Worm (Caenorhabditis elegans) whole organism, L1 larva: Measurements from ENCODE around the gene glb-29.
A peak's percentile ranks its signal among the peaks of the same experiment; 100 is the strongest.

Experiments used
- C04F5.9 ChIP-seq: sonication (generic microtip); optimal IDR thresholded peaks from 2 replicates; lab custom pipeline; 2016; ENCODE audit warnings: missing genetic modification characterization, missing compliant biosample characterization
- C16A3.4 ChIP-seq: fragments of 150-350 bp; optimal IDR thresholded peaks from 2 replicates; lab custom pipeline; 2014; ENCODE audit warnings: missing biosample characterization, missing genetic modification characterization
- F16B12.6 ChIP-seq: fragments of 150-350 bp; optimal IDR thresholded peaks from 2 replicates; lab custom pipeline; 2014; ENCODE audit warnings: missing biosample characterization, missing genetic modification characterization
- Y116A8C.19 ChIP-seq: sonication (generic microtip); optimal IDR thresholded peaks from 2 replicates; lab custom pipeline; 2016; ENCODE audit warnings: missing compliant biosample characterization, missing genetic modification characterization, borderline replicate concordance
- alr-1 ChIP-seq: fragments of 200-800 bp; sonication (Bioruptor generic); optimal IDR thresholded peaks from 2 replicates; lab custom pipeline; 2018; ENCODE audit warnings: borderline replicate concordance, mild to moderate bottlenecking, missing genetic modification characterization, missing compliant biosample characterization
- ama-1 ChIP-seq: fragments of 150-350 bp; optimal IDR thresholded peaks from 2 replicates; lab custom pipeline; 2014
- blmp-1 ChIP-seq: fragments of 150-350 bp; optimal IDR thresholded peaks from 2 replicates; lab custom pipeline; 2014; ENCODE audit warnings: missing biosample characterization, missing genetic modification characterization
- ceh-63 ChIP-seq: fragments of 200-800 bp; sonication (Bioruptor generic); optimal IDR thresholded peaks from 2 replicates; lab custom pipeline; 2018; ENCODE audit warnings: mild to moderate bottlenecking, missing genetic modification characterization, missing compliant biosample characterization
- dpl-1 ChIP-seq, 3 experiments: fragments of 150-350 bp in 2 of 3; sonication (generic microtip) in 1 of 3; optimal IDR thresholded peaks; 2 replicates each; lab custom pipeline; 2014 to 2017; ENCODE audit warnings: missing biosample characterization in 3 of 3, missing genetic modification characterization in 3 of 3, missing genetic modification reagents in 3 of 3
- efl-1 ChIP-seq, 4 experiments: fragments of 150-350 bp; optimal IDR thresholded peaks in 3 of 4; peaks in 1 of 4; 1 replicate in 1 of 4; 2 replicates in 3 of 4; lab custom pipeline; 2014; ENCODE audit warnings: missing biosample characterization in 2 of 4, missing genetic modification characterization in 2 of 4, missing genetic modification reagents in 2 of 4
- egl-13 ChIP-seq: sonication (generic microtip); optimal IDR thresholded peaks from 2 replicates; lab custom pipeline; 2016; ENCODE audit warnings: missing genotype, missing genetic modification reagents, missing genetic modification characterization, missing compliant biosample characterization
- egl-27 ChIP-seq, 2 experiments: fragments of 150-350 bp in 1 of 2; sonication (generic microtip); optimal IDR thresholded peaks; 3 replicates each; lab custom pipeline; 2017 to 2018; ENCODE audit warnings: missing biosample characterization in 2 of 2, missing genetic modification characterization in 2 of 2, missing genetic modification reagents in 2 of 2
- elt-2 ChIP-seq: sonication (generic microtip); optimal IDR thresholded peaks from 2 replicates; lab custom pipeline; 2016; ENCODE audit warnings: missing genetic modification characterization, mild to moderate bottlenecking, inconsistent platforms, missing compliant biosample characterization, missing genetic modification reagents
- elt-3 ChIP-seq, 6 experiments: fragments of 150-350 bp in 1 of 6; sonication (generic microtip); optimal IDR thresholded peaks; 2 replicates each; lab custom pipeline; 2017 to 2018; ENCODE audit warnings: missing biosample characterization in 6 of 6, missing genetic modification characterization in 6 of 6, inconsistent platforms in 1 of 6
- ets-5 ChIP-seq: fragments of 200-800 bp; sonication (Bioruptor generic); IDR thresholded peaks from 2 replicates; pipeline ENCODE4 v1.3.6; 2022; ENCODE audit warnings: missing genetic modification characterization, missing compliant biosample characterization
- fkh-4 ChIP-seq: sonication (generic microtip); optimal IDR thresholded peaks from 2 replicates; lab custom pipeline; 2016; ENCODE audit warnings: missing compliant biosample characterization, missing genetic modification characterization, borderline replicate concordance
- fos-1 ChIP-seq: fragments of 150-350 bp; optimal IDR thresholded peaks from 2 replicates; lab custom pipeline; 2014; ENCODE audit warnings: missing biosample characterization, missing genetic modification characterization
- hlh-4 ChIP-seq: sonication (generic microtip); optimal IDR thresholded peaks from 2 replicates; lab custom pipeline; 2016; ENCODE audit warnings: mild to moderate bottlenecking, missing genetic modification characterization, missing compliant biosample characterization
- hpl-2 ChIP-seq: fragments of 150-350 bp; optimal IDR thresholded peaks from 2 replicates; lab custom pipeline; 2014; ENCODE audit warnings: missing biosample characterization, missing genetic modification reagents, missing genetic modification characterization
- isw-1 ChIP-seq: fragments of 200-800 bp; sonication (Bioruptor generic); IDR thresholded peaks from 2 replicates; pipeline ENCODE4 v1.3.6; 2022; ENCODE audit warnings: missing genetic modification characterization, missing compliant biosample characterization
- lin-13 ChIP-seq: fragments of 150-350 bp; optimal IDR thresholded peaks from 2 replicates; lab custom pipeline; 2014; ENCODE audit warnings: missing biosample characterization, missing genetic modification reagents, missing genetic modification characterization
- lin-35 ChIP-seq, 2 experiments: fragments of 150-350 bp; optimal IDR thresholded peaks; 2 replicates each; lab custom pipeline; 2014; ENCODE audit warnings: missing biosample characterization in 2 of 2, missing genetic modification characterization in 2 of 2, missing genetic modification reagents in 2 of 2
- lin-39 ChIP-seq: fragments of 150-350 bp; optimal IDR thresholded peaks from 2 replicates; lab custom pipeline; 2014; ENCODE audit warnings: missing biosample characterization, missing genetic modification reagents, missing genetic modification characterization
- lir-3 ChIP-seq: sonication (generic microtip); optimal IDR thresholded peaks from 2 replicates; lab custom pipeline; 2016; ENCODE audit warnings: mild to moderate bottlenecking, missing genetic modification characterization, moderate library complexity, missing compliant biosample characterization; ENCODE audit not compliant: poor library complexity
- mdl-1 ChIP-seq, 2 experiments: fragments of 150-350 bp; optimal IDR thresholded peaks; 2 replicates each; lab custom pipeline; 2014 to 2017; ENCODE audit warnings: missing biosample characterization in 2 of 2, missing genetic modification characterization in 2 of 2, inconsistent platforms in 1 of 2
- nhr-12 ChIP-seq: sonication (generic microtip); optimal IDR thresholded peaks from 2 replicates; lab custom pipeline; 2017; ENCODE audit warnings: missing biosample characterization, missing genetic modification characterization
- nhr-19 ChIP-seq: fragments of 200-800 bp; sonication (Bioruptor generic); conservative IDR thresholded peaks from 2 replicates; pipeline ENCODE4 v1.3.6; 2022; ENCODE audit warnings: missing genetic modification characterization, missing compliant biosample characterization
- nhr-20 ChIP-seq: sonication (generic microtip); optimal IDR thresholded peaks from 2 replicates; lab custom pipeline; 2016; ENCODE audit warnings: mild to moderate bottlenecking, missing genetic modification characterization, missing compliant biosample characterization
- nhr-237 ChIP-seq: fragments of 150-350 bp; optimal IDR thresholded peaks from 2 replicates; lab custom pipeline; 2014; ENCODE audit warnings: missing biosample characterization, missing genetic modification characterization
- nhr-28 ChIP-seq: fragments of 150-350 bp; optimal IDR thresholded peaks from 2 replicates; lab custom pipeline; 2014; ENCODE audit warnings: missing biosample characterization, missing genetic modification characterization
- nhr-47 ChIP-seq: sonication (generic microtip); optimal IDR thresholded peaks from 2 replicates; lab custom pipeline; 2016; ENCODE audit warnings: mild to moderate bottlenecking, missing genetic modification characterization, moderate library complexity, missing compliant biosample characterization
- nhr-71 ChIP-seq: sonication (generic microtip); optimal IDR thresholded peaks from 2 replicates; lab custom pipeline; 2016; ENCODE audit warnings: mild to moderate bottlenecking, missing genetic modification characterization, moderate library complexity, missing compliant biosample characterization
- nhr-85 ChIP-seq: sonication (generic microtip); peaks from one replicate; lab custom pipeline; 2016; ENCODE audit warnings: missing genetic modification characterization, inconsistent platforms, missing compliant biosample characterization
- nhr-90 ChIP-seq: sonication (generic microtip); optimal IDR thresholded peaks from 2 replicates; lab custom pipeline; 2016; ENCODE audit warnings: mild to moderate bottlenecking, missing genetic modification characterization, missing compliant biosample characterization; ENCODE audit not compliant: poor library complexity
- pqm-1 ChIP-seq: sonication (generic microtip); optimal IDR thresholded peaks from 3 replicates; lab custom pipeline; 2017; ENCODE audit warnings: missing biosample characterization, missing genetic modification characterization
- rnt-1 ChIP-seq: sonication (generic microtip); optimal IDR thresholded peaks from 2 replicates; lab custom pipeline; 2016; ENCODE audit warnings: mild to moderate bottlenecking, missing genetic modification characterization, moderate library complexity, missing compliant biosample characterization
- skn-1 ChIP-seq: fragments of 150-350 bp; optimal IDR thresholded peaks from 2 replicates; lab custom pipeline; 2014; ENCODE audit warnings: missing biosample characterization, missing genetic modification characterization
- snu-23 ChIP-seq: sonication (generic microtip); optimal IDR thresholded peaks from 2 replicates; lab custom pipeline; 2016; ENCODE audit warnings: missing genetic modification characterization, missing compliant biosample characterization
- unc-130 ChIP-seq: fragments of 150-350 bp; optimal IDR thresholded peaks from 2 replicates; lab custom pipeline; 2017; ENCODE audit warnings: missing biosample characterization, missing genetic modification characterization, inconsistent platforms
- unc-30 ChIP-seq: sonication (generic microtip); optimal IDR thresholded peaks from 2 replicates; lab custom pipeline; 2017; ENCODE audit warnings: missing biosample characterization, missing genetic modification characterization
- unc-86 ChIP-seq: sonication (generic microtip); optimal IDR thresholded peaks from 2 replicates; lab custom pipeline; 2016; ENCODE audit warnings: missing genetic modification characterization, missing compliant biosample characterization
- vab-15 ChIP-seq: sonication (generic microtip); optimal IDR thresholded peaks from 2 replicates; lab custom pipeline; 2017; ENCODE audit warnings: missing genotype, mild to moderate bottlenecking, missing genetic modification characterization, missing compliant biosample characterization
- xbp-1 ChIP-seq: sonication (generic microtip); optimal IDR thresholded peaks from 2 replicates; lab custom pipeline; 2016; ENCODE audit warnings: missing genetic modification characterization, missing compliant biosample characterization
- zag-1 ChIP-seq: fragments of 150-350 bp; optimal IDR thresholded peaks from 2 replicates; lab custom pipeline; 2014; ENCODE audit warnings: missing biosample characterization, missing genetic modification characterization
- zip-4 ChIP-seq: fragments of 200-800 bp; sonication (Bioruptor generic); optimal IDR thresholded peaks from 2 replicates; lab custom pipeline; 2018; ENCODE audit warnings: mild to moderate bottlenecking, missing genetic modification characterization, moderate library complexity, missing compliant biosample characterization
- ztf-4 ChIP-seq: fragments of 150-350 bp; optimal IDR thresholded peaks from 2 replicates; lab custom pipeline; 2014; ENCODE audit warnings: missing biosample characterization, missing genetic modification characterization

Gene glb-29

DNA sequence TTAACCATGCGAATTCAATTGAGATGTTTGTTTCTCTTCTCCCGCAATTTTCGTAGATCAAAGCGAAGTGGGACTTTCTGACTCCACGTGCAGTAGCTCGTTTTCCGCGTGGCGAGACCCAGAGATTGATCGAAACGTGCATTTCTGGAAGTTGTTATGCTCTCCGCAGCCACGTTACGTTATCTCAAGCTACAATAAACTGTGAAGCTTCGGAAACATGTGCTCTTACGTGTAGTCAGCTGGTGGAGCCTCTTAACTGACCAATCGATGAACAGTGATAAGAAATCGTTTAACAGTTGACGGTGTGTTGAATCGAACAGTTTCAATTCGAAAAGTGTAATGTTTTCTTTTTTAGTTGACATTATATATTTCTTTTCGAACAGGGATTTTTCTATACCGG is 43.3 kb downstream of the glb-29 start:
- no peak for TF ChIP-seq lir-3 (tag; lab: Kevin White, UChicago)
- TF ChIP-seq egl-13: no peak
- no peak for TF ChIP-seq nhr-12 (tag; lab: Kevin White, UChicago)
- TF ChIP-seq rnt-1 (tag; lab: Kevin White, UChicago): no peak
- TF ChIP-seq mdl-1 (tag; optimal IDR thresholded peaks at IDR 0.05; lab: Kevin White, UChicago): peak in 1 of 2 experiments; percentile 3
- TF ChIP-seq egl-27 (tag; optimal IDR thresholded peaks at IDR 0.05; lab: Kevin White, UChicago): no peak
- TF ChIP-seq lin-35 (GFP tag; optimal IDR thresholded peaks at IDR 0.05; lab: Kevin White, UChicago): no peak
- TF ChIP-seq C16A3.4 (tag; lab: Kevin White, UChicago): no peak
- TF ChIP-seq elt-2 (tag; lab: Kevin White, UChicago): peak; percentile 59
- no peak for TF ChIP-seq efl-1 (optimal IDR thresholded peaks at IDR 0.05; lab: Kevin White, UChicago)
- TF ChIP-seq efl-1 (GFP tag; optimal IDR thresholded peaks at IDR 0.05 in 1 of 2; lab: Kevin White, UChicago): peak in 1 of 2 experiments; percentile 60

DNA sequence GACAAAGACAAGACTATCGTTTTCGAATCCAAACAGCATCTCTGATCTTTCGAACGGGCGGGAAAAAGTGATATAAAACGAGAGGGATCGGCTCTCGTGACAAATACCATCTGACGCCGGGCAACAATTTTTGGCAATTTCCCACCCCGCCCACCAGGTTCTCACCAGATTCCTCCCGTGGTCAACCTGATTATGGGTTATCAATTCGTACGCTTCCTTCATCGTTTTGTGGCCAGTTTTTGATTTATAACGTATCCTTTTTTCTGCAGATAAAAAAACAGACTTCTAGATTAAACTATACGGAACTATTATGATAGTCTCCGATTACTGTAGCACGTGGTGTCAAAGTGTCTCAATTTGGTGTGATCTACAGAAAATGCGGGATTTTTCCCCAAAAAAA is 44.1 kb downstream of the glb-29 start:
- TF ChIP-seq fkh-4 (no peak), lin-35 (GFP tag; optimal IDR thresholded peaks at IDR 0.05; lab: Kevin White, UChicago) (peak in 1 of 2 experiments; percentile 58), nhr-90 (tag; lab: Kevin White, UChicago) (peak; percentile 6), blmp-1 (peak; percentile 44), elt-3 (tag; optimal IDR thresholded peaks at IDR 0.05; lab: Kevin White, UChicago) (peak in 1 of 6 experiments; percentile 40), efl-1 (optimal IDR thresholded peaks at IDR 0.05; lab: Kevin White, UChicago) (no peak), efl-1 (GFP tag; optimal IDR thresholded peaks at IDR 0.05 in 1 of 2; lab: Kevin White, UChicago) (peak in 1 of 2 experiments; percentile 89), fos-1 (tag; lab: Kevin White, UChicago) (no peak), dpl-1 (GFP tag; optimal IDR thresholded peaks at IDR 0.05; lab: Kevin White, UChicago) (no peak), ama-1 (lab: Kevin White, UChicago) (no peak), unc-130 (tag; lab: Kevin White, UChicago) (peak; percentile 31), nhr-20 (peak; percentile 38), nhr-85 (tag; lab: Kevin White, UChicago) (peak; percentile 75), snu-23 (GFP tag; lab: Kevin White, UChicago) (peak; percentile 3), nhr-71 (tag; lab: Kevin White, UChicago) (peak; percentile 46), nhr-237 (tag; lab: Kevin White, UChicago) (no peak), C04F5.9 (tag; lab: Kevin White, UChicago) (no peak), mdl-1 (tag; optimal IDR thresholded peaks at IDR 0.05; lab: Kevin White, UChicago) (peak in 1 of 2 experiments; percentile 42), nhr-19 (GFP tag; lab: Robert Waterston, UW) (no peak), vab-15 (no peak), xbp-1 (tag; lab: Kevin White, UChicago) (no peak)

DNA sequence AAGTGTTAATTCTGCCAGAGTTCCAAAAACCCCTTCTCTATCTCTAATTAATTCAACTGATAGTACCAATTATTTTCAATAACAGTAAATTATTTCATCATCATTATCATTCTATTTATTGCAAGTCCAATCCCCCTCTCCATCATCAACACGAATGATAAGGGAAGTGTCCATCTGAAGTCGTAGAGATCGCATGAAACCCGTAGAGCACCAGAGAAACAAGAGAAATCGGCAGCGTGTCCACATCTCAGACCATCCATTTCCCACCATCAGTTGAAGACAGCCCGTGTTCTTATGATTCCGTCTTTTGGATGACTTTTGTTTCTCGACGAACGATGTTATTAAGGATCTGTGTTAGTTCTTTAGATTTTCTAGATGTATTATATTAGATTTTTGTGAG is 44.6 kb downstream of the glb-29 start:
- TF ChIP-seq nhr-47 (tag; lab: Kevin White, UChicago): no peak
- no peak for TF ChIP-seq lin-13 (GFP tag; lab: Kevin White, UChicago)
- no peak for TF ChIP-seq zip-4
- TF ChIP-seq hlh-4: no peak
- no peak for TF ChIP-seq Y116A8C.19 (tag; lab: Kevin White, UChicago)
- TF ChIP-seq F16B12.6 (tag; lab: Kevin White, UChicago): no peak
- no peak for TF ChIP-seq nhr-12 (tag; lab: Kevin White, UChicago)
- TF ChIP-seq pqm-1: no peak
- TF ChIP-seq fkh-4: no peak
- no peak for TF ChIP-seq alr-1 (tag; lab: Kevin White, UChicago)
- TF ChIP-seq hpl-2 (GFP tag; lab: Kevin White, UChicago): no peak
- no peak for TF ChIP-seq isw-1
- no peak for TF ChIP-seq nhr-237 (tag; lab: Kevin White, UChicago)
- peak in 1 of 2 experiments; percentile 83 for TF ChIP-seq mdl-1 (tag; optimal IDR thresholded peaks at IDR 0.05; lab: Kevin White, UChicago)
- no peak for TF ChIP-seq unc-30 (tag; lab: Kevin White, UChicago)
- no peak for TF ChIP-seq nhr-28
- no peak for TF ChIP-seq ceh-63 (GFP tag; lab: Kevin White, UChicago)
- TF ChIP-seq unc-130 (tag; lab: Kevin White, UChicago): peak; percentile 16
- no peak for TF ChIP-seq ets-5 (GFP tag; lab: Robert Waterston, UW)
- TF ChIP-seq lin-35 (GFP tag; optimal IDR thresholded peaks at IDR 0.05; lab: Kevin White, UChicago): peak in 1 of 2 experiments; percentile 38
- TF ChIP-seq zag-1 (tag; lab: Kevin White, UChicago): no peak
- TF ChIP-seq elt-2 (tag; lab: Kevin White, UChicago): no peak
- TF ChIP-seq lin-39: no peak
- TF ChIP-seq elt-3 (tag; optimal IDR thresholded peaks at IDR 0.05; lab: Kevin White, UChicago): peak in 4 of 6 experiments; percentile 76 to 95 (median 88)
- TF ChIP-seq skn-1 (tag; lab: Kevin White, UChicago): no peak
- TF ChIP-seq C04F5.9 (tag; lab: Kevin White, UChicago): no peak
- no peak for TF ChIP-seq efl-1 (optimal IDR thresholded peaks at IDR 0.05; lab: Kevin White, UChicago)
- no peak for TF ChIP-seq efl-1 (GFP tag; optimal IDR thresholded peaks at IDR 0.05 in 1 of 2; lab: Kevin White, UChicago)
- peak; percentile 58 for TF ChIP-seq blmp-1
- no peak for TF ChIP-seq unc-86
- TF ChIP-seq ztf-4: no peak
